Fruit fly (Drosophila melanogaster) whole organism, pupa: ENCODE measurements around the gene Reg-2.

Experiments
- CG10348 ChIP-seq: fragments of 200-800 bp; sonication (Bioruptor generic); IDR thresholded peaks from 2 replicates; pipeline ENCODE4 v1.3.6; 2022; ENCODE audit warnings: missing biosample characterization, missing genetic modification characterization
- CG12605 ChIP-seq: fragments of 200-800 bp; sonication (Bioruptor generic); IDR thresholded peaks from 2 replicates; pipeline ENCODE4 v1.3.6; 2022; ENCODE audit warnings: missing biosample characterization, missing genetic modification characterization
- CG14655 ChIP-seq: fragments of 200-800 bp; sonication (Bioruptor generic); optimal IDR thresholded peaks from 3 replicates; lab custom pipeline; 2017; ENCODE audit warnings: mild to moderate bottlenecking, missing biosample characterization, missing genetic modification reagents, missing genetic modification characterization
- CG32121 ChIP-seq: fragments of 200-800 bp; sonication (Bioruptor generic); IDR thresholded peaks from 2 replicates; pipeline ENCODE4 v1.3.6; 2022; ENCODE audit warnings: missing biosample characterization, missing genetic modification characterization
- CG34367 ChIP-seq: fragments of 200-800 bp; sonication (Bioruptor generic); optimal IDR thresholded peaks from 2 replicates; lab custom pipeline; 2018; ENCODE audit warnings: missing biosample characterization, mild to moderate bottlenecking, missing genetic modification characterization
- CG4496 ChIP-seq: fragments of 200-800 bp; sonication (Bioruptor generic); IDR thresholded peaks from 3 replicates; pipeline ENCODE4 v1.3.6; 2022; ENCODE audit warnings: missing biosample characterization, missing genetic modification characterization
- CG8301 ChIP-seq: fragments of 200-800 bp; sonication (Bioruptor generic); optimal IDR thresholded peaks from 2 replicates; lab custom pipeline; 2018; ENCODE audit warnings: missing biosample characterization, mild to moderate bottlenecking, missing genetic modification characterization
- CG9948 ChIP-seq: fragments of 200-800 bp; sonication (Bioruptor generic); optimal IDR thresholded peaks from 2 replicates; lab custom pipeline; 2018; ENCODE audit warnings: missing biosample characterization, mild to moderate bottlenecking, missing genetic modification characterization, moderate library complexity
- D1 ChIP-seq: fragments of 200-800 bp; sonication (Bioruptor generic); optimal IDR thresholded peaks from 2 replicates; lab custom pipeline; 2018; ENCODE audit warnings: missing biosample characterization, mild to moderate bottlenecking, missing genetic modification characterization, moderate library complexity
- EcR ChIP-seq: fragments of 200-800 bp; sonication (Bioruptor generic); optimal IDR thresholded peaks from 3 replicates; lab custom pipeline; 2019; ENCODE audit warnings: missing biosample characterization, missing genetic modification characterization, mild to moderate bottlenecking, moderate library complexity, missing genetic modification reagents
- Ets98B ChIP-seq: fragments of 200-800 bp; sonication (Bioruptor generic); IDR thresholded peaks from 2 replicates; pipeline ENCODE4 v1.3.6; 2022; ENCODE audit warnings: missing biosample characterization, missing genetic modification characterization
- Pif1B ChIP-seq: fragments of 200-800 bp; sonication (Bioruptor generic); optimal IDR thresholded peaks from 3 replicates; lab custom pipeline; 2016; ENCODE audit warnings: missing biosample characterization, missing genetic modification characterization
- fd96Ca ChIP-seq: fragments of 200-800 bp; sonication (Bioruptor generic); IDR thresholded peaks from 3 replicates; pipeline ENCODE4 v1.3.6; 2022; ENCODE audit warnings: missing biosample characterization, missing genetic modification characterization
- gl ChIP-seq: fragments of 200-800 bp; sonication (Bioruptor generic); optimal IDR thresholded peaks from 2 replicates; lab custom pipeline; 2018; ENCODE audit warnings: missing biosample characterization, mild to moderate bottlenecking, missing genetic modification characterization

DNA sequence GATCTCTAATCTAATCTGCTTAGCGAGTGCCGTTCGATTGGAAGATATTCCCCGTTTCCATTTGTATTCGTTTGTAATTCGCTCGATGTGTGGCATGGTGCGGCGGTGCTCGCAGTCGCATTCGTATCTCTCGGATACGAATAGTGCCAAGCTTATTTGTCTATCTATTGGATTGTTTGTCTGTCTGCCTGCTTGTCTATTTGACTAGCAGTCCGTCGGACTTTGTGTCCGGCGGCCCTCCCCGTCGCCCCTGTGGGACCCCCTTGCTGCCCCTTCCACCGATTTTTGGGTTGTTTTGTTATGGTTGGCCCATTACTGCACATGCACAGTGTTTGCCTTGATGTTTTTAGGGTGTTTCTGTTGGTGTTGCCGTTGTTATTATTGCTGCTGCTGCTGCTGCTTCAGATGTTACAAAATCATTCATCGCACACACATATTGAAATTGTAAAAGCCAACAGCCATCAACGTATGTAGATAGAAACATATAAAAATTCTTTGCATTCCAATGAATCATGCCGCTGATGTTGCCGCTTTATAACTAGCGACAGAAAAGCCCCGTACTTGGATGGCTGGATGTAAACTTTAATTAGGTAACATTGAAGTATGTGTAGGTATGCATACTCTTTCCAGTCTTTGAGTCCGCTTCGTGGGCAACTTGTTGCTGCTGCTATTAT is 8.5 kb upstream of the Reg-2 start:
- TF ChIP-seq CG4496 = no peak
- no peak for TF ChIP-seq EcR (GFP tag; lab: Kevin White, UChicago)
- TF ChIP-seq gl (tag; lab: Kevin White, UChicago) = no peak
- TF ChIP-seq Pif1B (GFP tag; lab: Kevin White, UChicago) = no peak
- TF ChIP-seq CG34367 (tag; lab: Kevin White, UChicago) = no peak
- TF ChIP-seq CG9948 = no peak
- no peak for TF ChIP-seq CG10348
- no peak for TF ChIP-seq CG12605 (GFP tag; lab: Robert Waterston, UW)
- no peak for TF ChIP-seq D1 (tag; lab: Kevin White, UChicago)
- peak; percentile 60 for TF ChIP-seq CG32121 (GFP tag; lab: Robert Waterston, UW)
- TF ChIP-seq CG8301 (tag; lab: Kevin White, UChicago) = no peak
- no peak for TF ChIP-seq CG14655 (GFP tag; lab: Kevin White, UChicago)
- TF ChIP-seq Ets98B (GFP tag; lab: Robert Waterston, UW) = peak; percentile 20
- TF ChIP-seq fd96Ca (GFP tag; lab: Robert Waterston, UW) = no peak; the same call in 2 of the 3 replicates
